Fruit fly (Drosophila melanogaster) whole organism, embryonic: ENCODE results near the gene ND-B16.6.

Source experiments
- ATbp ChIP-seq: fragments of 200-800 bp; sonication (Bioruptor generic); optimal IDR thresholded peaks from 2 replicates; lab custom pipeline; 2017; ENCODE audit warnings: missing biosample characterization, mild to moderate bottlenecking, missing genetic modification characterization, missing genetic modification reagents
- Aef1 ChIP-seq: fragments of 200-800 bp; sonication (Bioruptor generic); IDR thresholded peaks from 3 replicates; pipeline ENCODE4 v1.3.6; 2022; ENCODE audit warnings: missing biosample characterization, missing genetic modification characterization
- Antp ChIP-seq: fragments of 200-800 bp; sonication (Bioruptor generic); optimal IDR thresholded peaks from 3 replicates; lab custom pipeline; 2016; ENCODE audit warnings: missing biosample characterization, missing genetic modification characterization
- Asciz ChIP-seq: fragments of 200-800 bp; sonication (Bioruptor generic); optimal IDR thresholded peaks from 2 replicates; lab custom pipeline; 2017; ENCODE audit warnings: missing biosample characterization, mild to moderate bottlenecking, missing genetic modification characterization, missing genetic modification reagents
- B-H1 ChIP-seq: fragments of 200-800 bp; sonication (Bioruptor generic); IDR thresholded peaks from 3 replicates; pipeline ENCODE4 v1.3.6; 2022; ENCODE audit warnings: missing biosample characterization, missing genetic modification characterization
- CG10147 ChIP-seq: fragments of 200-800 bp; sonication (Bioruptor generic); optimal IDR thresholded peaks from 2 replicates; lab custom pipeline; 2019; ENCODE audit warnings: missing biosample characterization, mild to moderate bottlenecking, missing genetic modification characterization, moderate library complexity
- CG11504 ChIP-seq: fragments of 200-800 bp; sonication (Bioruptor generic); optimal IDR thresholded peaks from 3 replicates; lab custom pipeline; 2019; ENCODE audit warnings: missing biosample characterization, mild to moderate bottlenecking, missing genetic modification characterization, moderate library complexity
- CG13424 ChIP-seq: fragments of 200-800 bp; sonication (Bioruptor generic); optimal IDR thresholded peaks from 2 replicates; lab custom pipeline; 2019; ENCODE audit warnings: missing biosample characterization, mild to moderate bottlenecking, missing genetic modification characterization, moderate library complexity
- CG17361 ChIP-seq: fragments of 200-800 bp; sonication (Bioruptor generic); IDR thresholded peaks from 3 replicates; pipeline ENCODE4 v1.3.6; 2022; ENCODE audit warnings: missing biosample characterization, missing genetic modification characterization
- CG17385 ChIP-seq: fragments of 200-800 bp; sonication (Bioruptor generic); optimal IDR thresholded peaks from 3 replicates; lab custom pipeline; 2018; ENCODE audit warnings: missing biosample characterization, mild to moderate bottlenecking, missing genetic modification characterization
- CG2678 ChIP-seq: fragments of 200-800 bp; sonication (Bioruptor generic); optimal IDR thresholded peaks from 3 replicates; lab custom pipeline; 2019; ENCODE audit warnings: missing biosample characterization, mild to moderate bottlenecking, missing genetic modification characterization, moderate library complexity
- CG2712 ChIP-seq: fragments of 200-800 bp; optimal IDR thresholded peaks from 3 replicates; lab custom pipeline; 2019; ENCODE audit warnings: missing biosample characterization, mild to moderate bottlenecking, missing genetic modification characterization, moderate library complexity
- CG30403 ChIP-seq: fragments of 200-800 bp; sonication (Bioruptor generic); optimal IDR thresholded peaks from 3 replicates; lab custom pipeline; 2016; ENCODE audit warnings: missing biosample characterization, missing genetic modification characterization
- CG31365 ChIP-seq: fragments of 200-800 bp; sonication (Bioruptor generic); optimal IDR thresholded peaks from 2 replicates; lab custom pipeline; 2018; ENCODE audit warnings: missing biosample characterization, mild to moderate bottlenecking, missing genetic modification characterization
- CG5953 ChIP-seq: fragments of 200-800 bp; sonication (Bioruptor generic); IDR thresholded peaks from 2 replicates; pipeline ENCODE4 v1.3.6; 2022; ENCODE audit warnings: missing biosample characterization, missing genetic modification characterization
- CG6689 ChIP-seq: fragments of 200-800 bp; sonication (Bioruptor generic); IDR thresholded peaks from 2 replicates; pipeline ENCODE4 v1.3.6; 2022; ENCODE audit warnings: missing biosample characterization, missing genetic modification characterization
- CG7839 ChIP-seq: fragments of 200-800 bp; sonication (Bioruptor generic); optimal IDR thresholded peaks from 3 replicates; lab custom pipeline; 2018; ENCODE audit warnings: missing biosample characterization, mild to moderate bottlenecking, missing genetic modification characterization, moderate library complexity
- CG9215 ChIP-seq: fragments of 200-800 bp; sonication (Bioruptor generic); IDR thresholded peaks from 2 replicates; pipeline ENCODE4 v1.3.6; 2022; ENCODE audit warnings: missing biosample characterization, missing genetic modification characterization
- HLH3B ChIP-seq: fragments of 200-800 bp; sonication (Bioruptor generic); IDR thresholded peaks from 2 replicates; pipeline ENCODE4 v1.3.6; 2022; ENCODE audit warnings: missing biosample characterization, missing genetic modification characterization
- Hmr ChIP-seq: fragments of 200-800 bp; sonication (Bioruptor generic); optimal IDR thresholded peaks from 3 replicates; lab custom pipeline; 2017; ENCODE audit warnings: mild to moderate bottlenecking, missing biosample characterization, missing genetic modification reagents, missing genetic modification characterization
- Lpt ChIP-seq: fragments of >200 bp; optimal IDR thresholded peaks from 2 replicates; lab custom pipeline; 2018; ENCODE audit warnings: missing biosample characterization, missing genetic modification characterization
- Med ChIP-seq: fragments of 200-800 bp; sonication (Bioruptor generic); peaks from one replicate; lab custom pipeline; 2016; ENCODE audit warnings: missing biosample characterization, missing genetic modification characterization, mild to moderate bottlenecking, inconsistent platforms, moderate library complexity
- Nf-YC ChIP-seq: fragments of 200-800 bp; optimal IDR thresholded peaks from 3 replicates; lab custom pipeline; 2019; ENCODE audit warnings: missing biosample characterization, mild to moderate bottlenecking, missing genetic modification characterization, moderate library complexity
- PHDP ChIP-seq: fragments of 200-800 bp; sonication (Bioruptor generic); optimal IDR thresholded peaks from 3 replicates; lab custom pipeline; 2018; ENCODE audit warnings: missing biosample characterization, mild to moderate bottlenecking, missing genetic modification characterization, moderate library complexity
- Sox102F ChIP-seq: fragments of 200-800 bp; sonication (Bioruptor generic); optimal IDR thresholded peaks from 2 replicates; lab custom pipeline; 2018; ENCODE audit warnings: missing biosample characterization, mild to moderate bottlenecking, missing genetic modification characterization, moderate library complexity
- Xrp1 ChIP-seq: fragments of 200-800 bp; sonication (Bioruptor generic); IDR thresholded peaks from 2 replicates; pipeline ENCODE4 v1.3.6; 2022; ENCODE audit warnings: missing biosample characterization, missing genetic modification characterization
- abd-A ChIP-seq: fragments of 200-800 bp; sonication (Bioruptor generic); optimal IDR thresholded peaks from 3 replicates; lab custom pipeline; 2019; ENCODE audit warnings: missing biosample characterization, mild to moderate bottlenecking, missing genetic modification characterization, moderate library complexity
- bcd ChIP-seq: fragments of 200-800 bp; sonication (Bioruptor generic); optimal IDR thresholded peaks from 2 replicates; lab custom pipeline; 2017; ENCODE audit warnings: missing biosample characterization, mild to moderate bottlenecking, missing genetic modification characterization
- br ChIP-seq: fragments of >200 bp; optimal IDR thresholded peaks from 2 replicates; lab custom pipeline; 2017
- bsh ChIP-seq, 2 experiments: fragments of 200-800 bp; sonication (Bioruptor generic); optimal IDR thresholded peaks; 2 replicates each; lab custom pipeline; 2017 to 2018; ENCODE audit warnings: mild to moderate bottlenecking in 2 of 2, missing biosample characterization in 2 of 2, missing genetic modification characterization in 2 of 2, moderate library complexity in 1 of 2
- crol ChIP-seq: fragments of 200-800 bp; sonication (Bioruptor generic); IDR thresholded peaks from 2 replicates; pipeline ENCODE4 v1.3.6; 2022; ENCODE audit warnings: missing biosample characterization, missing genetic modification characterization
- dmrt99B ChIP-seq: fragments of 200-800 bp; sonication (Bioruptor generic); optimal IDR thresholded peaks from 2 replicates; lab custom pipeline; 2018; ENCODE audit warnings: missing biosample characterization, mild to moderate bottlenecking, missing genetic modification characterization, moderate library complexity
- dysf ChIP-seq: fragments of 200-800 bp; sonication (Bioruptor generic); IDR thresholded peaks from 3 replicates; pipeline ENCODE4 v1.3.6; 2022; ENCODE audit warnings: missing biosample characterization, missing genetic modification characterization
- ewg ChIP-seq: fragments of 200-800 bp; sonication (Bioruptor generic); optimal IDR thresholded peaks from 3 replicates; lab custom pipeline; 2017; ENCODE audit warnings: mild to moderate bottlenecking, missing biosample characterization, missing genetic modification reagents, missing genetic modification characterization
- fd96Cb ChIP-seq: fragments of 200-800 bp; sonication (Bioruptor generic); optimal IDR thresholded peaks from 2 replicates; lab custom pipeline; 2018; ENCODE audit warnings: missing biosample characterization, mild to moderate bottlenecking, missing genetic modification characterization, moderate library complexity
- hkb ChIP-seq, 2 experiments: fragments of 200-800 bp in 1 of 2; fragments of >200 bp in 1 of 2; sonication (Bioruptor generic) in 1 of 2; IDR thresholded peaks in 1 of 2; optimal IDR thresholded peaks in 1 of 2; 2 replicates each; pipeline versions ENCODE4 v1.3.6 to Lab custom; 2017 to 2022; ENCODE audit warnings: missing biosample characterization in 1 of 2, missing genetic modification characterization in 1 of 2
- lab ChIP-seq: fragments of 200-800 bp; sonication (Bioruptor generic); optimal IDR thresholded peaks from 3 replicates; lab custom pipeline; 2017; ENCODE audit warnings: missing biosample characterization, missing genetic modification characterization, mild to moderate bottlenecking, moderate library complexity, missing genetic modification reagents
- pan ChIP-seq, 4 experiments: fragments of >200 bp in 3 of 4; fragments of 200-800 bp in 1 of 4; sonication (Bioruptor generic) in 1 of 4; optimal IDR thresholded peaks in 3 of 4; IDR thresholded peaks in 1 of 4; 2 replicates each; pipeline versions ENCODE4 v1.3.6 to Lab custom; 2017 to 2022; ENCODE audit warnings: missing biosample characterization in 2 of 4, missing genetic modification characterization in 2 of 4, mixed read lengths in 1 of 4
- prd ChIP-seq, 3 experiments: fragments of >200 bp in 2 of 3; fragments of 200-800 bp in 1 of 3; sonication (Bioruptor generic) in 1 of 3; optimal IDR thresholded peaks in 2 of 3; IDR thresholded peaks in 1 of 3; 2 replicates in 2 of 3; 3 replicates in 1 of 3; pipeline versions ENCODE4 v1.3.6 to Lab custom; 2017 to 2022; ENCODE audit warnings: missing biosample characterization in 1 of 3, missing genetic modification characterization in 1 of 3
- ranshi ChIP-seq: fragments of 200-800 bp; sonication (Bioruptor generic); IDR thresholded peaks from 2 replicates; pipeline ENCODE4 v1.3.6; 2022; ENCODE audit warnings: missing biosample characterization, missing genetic modification characterization
- sens ChIP-seq: fragments of 200-800 bp; sonication (Bioruptor generic); peaks from one replicate; lab custom pipeline; 2016; ENCODE audit warnings: missing biosample characterization, missing genetic modification characterization
- shn ChIP-seq: fragments of 200-800 bp; sonication (Bioruptor generic); optimal IDR thresholded peaks from 3 replicates; lab custom pipeline; 2016; ENCODE audit warnings: missing biosample characterization, missing genetic modification characterization
- sob ChIP-seq: fragments of 200-800 bp; sonication (Bioruptor generic); IDR thresholded peaks from 2 replicates; pipeline ENCODE4 v1.3.6; 2022; ENCODE audit warnings: missing biosample characterization, missing genetic modification characterization
- sqz ChIP-seq: fragments of 200-800 bp; sonication (Bioruptor generic); optimal IDR thresholded peaks from 3 replicates; lab custom pipeline; 2018; ENCODE audit warnings: missing biosample characterization, mild to moderate bottlenecking, missing genetic modification characterization
- ttk ChIP-seq: fragments of 200-800 bp; sonication (Bioruptor generic); IDR thresholded peaks from 2 replicates; pipeline ENCODE4 v2.1.2; 2022; ENCODE audit warnings: missing biosample characterization, missing genetic modification characterization

Gene ND-B16.6

DNA sequence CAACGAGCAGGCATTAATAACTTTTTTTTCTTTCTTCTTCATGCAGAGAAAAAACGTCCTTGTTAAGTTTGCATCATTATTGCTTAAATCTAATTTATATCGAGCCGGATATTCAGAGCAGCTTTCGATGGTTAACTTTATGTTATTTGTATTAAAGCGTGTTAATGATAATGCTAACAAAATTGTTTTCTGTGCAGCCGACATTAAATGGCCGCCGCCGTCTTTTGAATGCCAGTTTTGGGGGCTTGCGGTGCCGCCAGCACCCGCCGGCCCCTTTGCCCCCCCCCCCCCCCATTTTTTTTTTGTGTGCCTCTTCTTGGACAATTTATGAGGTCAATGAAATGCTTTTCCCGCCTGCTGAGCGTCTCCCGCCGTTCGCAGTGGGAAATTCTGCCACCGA is 38.7 kb downstream of the ND-B16.6 start (continued):
- TF ChIP-seq prd (optimal IDR thresholded peaks at IDR 0.05; lab: Kevin White, UChicago) (no peak), prd (GFP tag; IDR thresholded peaks at IDR 0.05; lab: Robert Waterston, UW) (peak; percentile 26; the same call in 1 of the 3 replicates), crol (GFP tag; lab: Robert Waterston, UW) (peak; percentile 65), dysf (GFP tag; lab: Robert Waterston, UW) (peak; percentile 49; the same call in 2 of the 3 replicates), CG30403 (GFP tag; lab: Kevin White, UChicago) (peak; percentile 15), br (lab: Kevin White, UChicago) (no peak), sens (GFP tag; lab: Kevin White, UChicago) (peak; percentile 71), Lpt (GFP tag; lab: Kevin White, UChicago) (no peak), fd96Cb (tag; lab: Kevin White, UChicago) (peak; percentile 22), CG9215 (GFP tag; lab: Robert Waterston, UW) (0 out of 2 replicates have a peak, but pooled peaks have one; percentile 7), Hmr (peak; percentile 17), CG6689 (GFP tag; lab: Robert Waterston, UW) (peak; percentile 27; the same call in 1 of the 2 replicates), Sox102F (GFP tag; lab: Kevin White, UChicago) (peak; percentile 35), bcd (GFP tag; lab: Kevin White, UChicago) (peak; percentile 5), shn (GFP tag; lab: Kevin White, UChicago) (no peak), CG2678 (tag; lab: Kevin White, UChicago) (peak; percentile 36), Xrp1 (0 out of 2 replicates have a peak, but pooled peaks have one; percentile 28), Med (GFP tag; lab: Kevin White, UChicago) (peak; percentile 78), B-H1 (GFP tag; lab: Robert Waterston, UW) (no peak), hkb (optimal IDR thresholded peaks at IDR 0.05; lab: Kevin White, UChicago) (no peak), hkb (GFP tag; IDR thresholded peaks at IDR 0.05; lab: Robert Waterston, UW) (0 out of 2 replicates have a peak, but pooled peaks have one; percentile 26), CG31365 (tag; lab: Kevin White, UChicago) (no peak), ATbp (no peak), Aef1 (GFP tag; lab: Robert Waterston, UW) (peak; percentile 15; the same call in 1 of the 3 replicates), PHDP (tag; lab: Kevin White, UChicago) (peak; percentile 10), sqz (peak; percentile 7), CG2712 (tag; lab: Kevin White, UChicago) (peak; percentile 9), CG13424 (tag; lab: Kevin White, UChicago) (peak; percentile 8), Nf-YC (tag; lab: Kevin White, UChicago) (no peak), Antp (GFP tag; lab: Kevin White, UChicago) (no peak), CG7839 (tag; lab: Kevin White, UChicago) (peak; percentile 34), CG17385 (peak; percentile 9), CG11504 (tag; lab: Kevin White, UChicago) (peak; percentile 42), CG10147 (GFP tag; lab: Kevin White, UChicago) (peak; percentile 13), dmrt99B (tag; lab: Kevin White, UChicago) (peak; percentile 52), bsh (GFP tag; optimal IDR thresholded peaks at IDR 0.05; lab: Kevin White, UChicago) (peak in 1 of 2 experiments; percentile 29), pan (optimal IDR thresholded peaks at IDR 0.05; lab: Kevin White, UChicago) (no peak), pan (GFP tag; optimal IDR thresholded peaks at IDR 0.05 in 1 of 2, IDR thresholded peaks at IDR 0.05 in 1 of 2) (peak in 1 of 2 experiments; percentile 10), CG5953 (GFP tag; lab: Robert Waterston, UW) (no peak), ranshi (GFP tag; lab: Robert Waterston, UW) (0 out of 2 replicates have a peak, but pooled peaks have one; percentile 27), ewg (no peak), CG17361 (GFP tag; lab: Robert Waterston, UW) (0 out of 3 replicates have a peak, but pooled peaks have one; percentile 22), ttk (peak; percentile 34; the same call in 1 of the 2 replicates), HLH3B (GFP tag; lab: Robert Waterston, UW) (0 out of 2 replicates have a peak, but pooled peaks have one; percentile 24), abd-A (tag; lab: Kevin White, UChicago) (peak; percentile 51), lab (GFP tag; lab: Kevin White, UChicago) (peak; percentile 49), Asciz (no peak), sob (GFP tag; lab: Robert Waterston, UW) (peak; percentile 41; the same call in 1 of the 2 replicates)
